Worm (Caenorhabditis elegans) whole organism, L1 larva: ENCODE results near the gene zchc-1A.

Experiments used
- C16A3.4 ChIP-seq: fragments of 150-350 bp; optimal IDR thresholded peaks from 2 replicates; lab custom pipeline; 2014; ENCODE audit warnings: missing biosample characterization, missing genetic modification characterization
- Y116A8C.19 ChIP-seq: sonication (generic microtip); optimal IDR thresholded peaks from 2 replicates; lab custom pipeline; 2016; ENCODE audit warnings: missing compliant biosample characterization, missing genetic modification characterization, borderline replicate concordance
- alr-1 ChIP-seq: fragments of 200-800 bp; sonication (Bioruptor generic); optimal IDR thresholded peaks from 2 replicates; lab custom pipeline; 2018; ENCODE audit warnings: borderline replicate concordance, mild to moderate bottlenecking, missing genetic modification characterization, missing compliant biosample characterization
- aly-2 ChIP-seq: fragments of 150-350 bp; optimal IDR thresholded peaks from 2 replicates; lab custom pipeline; 2014; ENCODE audit warnings: missing biosample characterization, missing genetic modification characterization
- blmp-1 ChIP-seq: fragments of 150-350 bp; optimal IDR thresholded peaks from 2 replicates; lab custom pipeline; 2014; ENCODE audit warnings: missing biosample characterization, missing genetic modification characterization
- ceh-8 ChIP-seq: fragments of 200-800 bp; sonication (Bioruptor generic); optimal IDR thresholded peaks from 2 replicates; lab custom pipeline; 2018; ENCODE audit warnings: mild to moderate bottlenecking, missing genetic modification characterization, moderate library complexity, missing compliant biosample characterization
- ces-1 ChIP-seq: fragments of 150-350 bp; optimal IDR thresholded peaks from 2 replicates; lab custom pipeline; 2014; ENCODE audit warnings: missing biosample characterization, missing genetic modification reagents, missing genetic modification characterization
- dsc-1 ChIP-seq: sonication (generic microtip); optimal IDR thresholded peaks from 2 replicates; lab custom pipeline; 2016; ENCODE audit warnings: mild to moderate bottlenecking, missing genetic modification characterization, missing compliant biosample characterization
- egl-13 ChIP-seq: sonication (generic microtip); optimal IDR thresholded peaks from 2 replicates; lab custom pipeline; 2016; ENCODE audit warnings: missing genotype, missing genetic modification reagents, missing genetic modification characterization, missing compliant biosample characterization
- egl-27 ChIP-seq, 2 experiments: fragments of 150-350 bp in 1 of 2; sonication (generic microtip); optimal IDR thresholded peaks; 3 replicates each; lab custom pipeline; 2017 to 2018; ENCODE audit warnings: missing biosample characterization in 2 of 2, missing genetic modification characterization in 2 of 2, missing genetic modification reagents in 2 of 2
- elt-2 ChIP-seq: sonication (generic microtip); optimal IDR thresholded peaks from 2 replicates; lab custom pipeline; 2016; ENCODE audit warnings: missing genetic modification characterization, mild to moderate bottlenecking, inconsistent platforms, missing compliant biosample characterization, missing genetic modification reagents
- elt-3 ChIP-seq, 6 experiments: fragments of 150-350 bp in 1 of 6; sonication (generic microtip); optimal IDR thresholded peaks; 2 replicates each; lab custom pipeline; 2017 to 2018; ENCODE audit warnings: missing biosample characterization in 6 of 6, missing genetic modification characterization in 6 of 6, inconsistent platforms in 1 of 6
- fkh-10 ChIP-seq: sonication (generic microtip); optimal IDR thresholded peaks from 2 replicates; lab custom pipeline; 2017; ENCODE audit warnings: missing biosample characterization, missing genetic modification reagents, missing genetic modification characterization
- fkh-8 ChIP-seq: sonication (generic microtip); optimal IDR thresholded peaks from 2 replicates; lab custom pipeline; 2016; ENCODE audit warnings: mild to moderate bottlenecking, missing genetic modification characterization, missing compliant biosample characterization
- grh-1 ChIP-seq: fragments of 200-800 bp; sonication (Bioruptor generic); IDR thresholded peaks from 2 replicates; pipeline ENCODE4 v1.3.6; 2022; ENCODE audit warnings: missing genetic modification reagents, missing genetic modification characterization, missing compliant biosample characterization
- hlh-17 ChIP-seq: fragments of 200-800 bp; sonication (Bioruptor generic); optimal IDR thresholded peaks from 2 replicates; lab custom pipeline; 2018; ENCODE audit warnings: missing genetic modification characterization, mild to moderate bottlenecking, missing compliant biosample characterization, moderate library complexity, borderline replicate concordance
- hlh-4 ChIP-seq: sonication (generic microtip); optimal IDR thresholded peaks from 2 replicates; lab custom pipeline; 2016; ENCODE audit warnings: mild to moderate bottlenecking, missing genetic modification characterization, missing compliant biosample characterization
- isw-1 ChIP-seq: fragments of 200-800 bp; sonication (Bioruptor generic); IDR thresholded peaks from 2 replicates; pipeline ENCODE4 v1.3.6; 2022; ENCODE audit warnings: missing genetic modification characterization, missing compliant biosample characterization
- jun-1 ChIP-seq: fragments of 150-350 bp; optimal IDR thresholded peaks from 2 replicates; lab custom pipeline; 2014; ENCODE audit warnings: missing biosample characterization, missing genetic modification reagents, missing genetic modification characterization
- lin-14 ChIP-seq: fragments of 200-800 bp; sonication (Bioruptor generic); optimal IDR thresholded peaks from 2 replicates; lab custom pipeline; 2018; ENCODE audit warnings: mild to moderate bottlenecking, missing genetic modification characterization, moderate library complexity, missing compliant biosample characterization
- lin-35 ChIP-seq, 2 experiments: fragments of 150-350 bp; optimal IDR thresholded peaks; 2 replicates each; lab custom pipeline; 2014; ENCODE audit warnings: missing biosample characterization in 2 of 2, missing genetic modification characterization in 2 of 2, missing genetic modification reagents in 2 of 2
- mab-9 ChIP-seq: fragments of 200-800 bp; sonication (Bioruptor generic); IDR thresholded peaks from 2 replicates; pipeline ENCODE4 v1.3.6; 2022; ENCODE audit warnings: missing genetic modification reagents, missing genetic modification characterization, missing compliant biosample characterization
- mdl-1 ChIP-seq, 2 experiments: fragments of 150-350 bp; optimal IDR thresholded peaks; 2 replicates each; lab custom pipeline; 2014 to 2017; ENCODE audit warnings: missing biosample characterization in 2 of 2, missing genetic modification characterization in 2 of 2, inconsistent platforms in 1 of 2
- nhr-12 ChIP-seq: sonication (generic microtip); optimal IDR thresholded peaks from 2 replicates; lab custom pipeline; 2017; ENCODE audit warnings: missing biosample characterization, missing genetic modification characterization
- nhr-19 ChIP-seq: fragments of 200-800 bp; sonication (Bioruptor generic); conservative IDR thresholded peaks from 2 replicates; pipeline ENCODE4 v1.3.6; 2022; ENCODE audit warnings: missing genetic modification characterization, missing compliant biosample characterization
- nhr-20 ChIP-seq: sonication (generic microtip); optimal IDR thresholded peaks from 2 replicates; lab custom pipeline; 2016; ENCODE audit warnings: mild to moderate bottlenecking, missing genetic modification characterization, missing compliant biosample characterization
- nhr-47 ChIP-seq: sonication (generic microtip); optimal IDR thresholded peaks from 2 replicates; lab custom pipeline; 2016; ENCODE audit warnings: mild to moderate bottlenecking, missing genetic modification characterization, moderate library complexity, missing compliant biosample characterization
- nhr-71 ChIP-seq: sonication (generic microtip); optimal IDR thresholded peaks from 2 replicates; lab custom pipeline; 2016; ENCODE audit warnings: mild to moderate bottlenecking, missing genetic modification characterization, moderate library complexity, missing compliant biosample characterization
- nhr-76 ChIP-seq: sonication (generic microtip); optimal IDR thresholded peaks from 2 replicates; lab custom pipeline; 2017; ENCODE audit warnings: missing biosample characterization, missing genetic modification characterization
- nhr-85 ChIP-seq: sonication (generic microtip); peaks from one replicate; lab custom pipeline; 2016; ENCODE audit warnings: missing genetic modification characterization, inconsistent platforms, missing compliant biosample characterization
- pag-3 ChIP-seq: sonication (generic microtip); optimal IDR thresholded peaks from 2 replicates; lab custom pipeline; 2017; ENCODE audit warnings: missing genetic modification characterization, mild to moderate bottlenecking, missing compliant biosample characterization, antibody characterized with exemption, borderline replicate concordance; ENCODE audit not compliant: insufficient read depth
- snpc-4 ChIP-seq: fragments of 150-350 bp; optimal IDR thresholded peaks from 2 replicates; lab custom pipeline; 2014; ENCODE audit warnings: missing biosample characterization, missing genetic modification characterization
- snu-23 ChIP-seq: sonication (generic microtip); optimal IDR thresholded peaks from 2 replicates; lab custom pipeline; 2016; ENCODE audit warnings: missing genetic modification characterization, missing compliant biosample characterization
- sox-4 ChIP-seq: sonication (generic microtip); optimal IDR thresholded peaks from 2 replicates; lab custom pipeline; 2016; ENCODE audit warnings: missing genetic modification characterization, missing compliant biosample characterization
- sptf-1 ChIP-seq: fragments of 150-350 bp; optimal IDR thresholded peaks from 2 replicates; lab custom pipeline; 2014; ENCODE audit warnings: missing biosample characterization, missing genetic modification characterization
- sup-37 ChIP-seq: fragments of 200-800 bp; sonication (Bioruptor generic); optimal IDR thresholded peaks from 2 replicates; lab custom pipeline; 2018; ENCODE audit warnings: mild to moderate bottlenecking, missing genetic modification characterization, missing compliant biosample characterization
- swsn-7 ChIP-seq: sonication (generic microtip); optimal IDR thresholded peaks from 2 replicates; lab custom pipeline; 2016; ENCODE audit warnings: missing genetic modification characterization, missing compliant biosample characterization
- tbx-2 ChIP-seq: sonication (generic microtip); optimal IDR thresholded peaks from 2 replicates; lab custom pipeline; 2016; ENCODE audit warnings: missing genetic modification characterization, missing compliant biosample characterization
- unc-130 ChIP-seq: fragments of 150-350 bp; optimal IDR thresholded peaks from 2 replicates; lab custom pipeline; 2017; ENCODE audit warnings: missing biosample characterization, missing genetic modification characterization, inconsistent platforms
- unc-62 ChIP-seq: fragments of 150-350 bp; optimal IDR thresholded peaks from 2 replicates; lab custom pipeline; 2014; ENCODE audit warnings: missing biosample characterization, missing genetic modification reagents, missing genetic modification characterization
- unc-98 ChIP-seq: fragments of 200-800 bp; sonication (Bioruptor generic); IDR thresholded peaks from 2 replicates; pipeline ENCODE4 v1.3.6; 2022; ENCODE audit warnings: missing genetic modification characterization, missing compliant biosample characterization
- vab-15 ChIP-seq: sonication (generic microtip); optimal IDR thresholded peaks from 2 replicates; lab custom pipeline; 2017; ENCODE audit warnings: missing genotype, mild to moderate bottlenecking, missing genetic modification characterization, missing compliant biosample characterization
- zip-4 ChIP-seq: fragments of 200-800 bp; sonication (Bioruptor generic); optimal IDR thresholded peaks from 2 replicates; lab custom pipeline; 2018; ENCODE audit warnings: mild to moderate bottlenecking, missing genetic modification characterization, moderate library complexity, missing compliant biosample characterization

The zchc-1A gene

DNA sequence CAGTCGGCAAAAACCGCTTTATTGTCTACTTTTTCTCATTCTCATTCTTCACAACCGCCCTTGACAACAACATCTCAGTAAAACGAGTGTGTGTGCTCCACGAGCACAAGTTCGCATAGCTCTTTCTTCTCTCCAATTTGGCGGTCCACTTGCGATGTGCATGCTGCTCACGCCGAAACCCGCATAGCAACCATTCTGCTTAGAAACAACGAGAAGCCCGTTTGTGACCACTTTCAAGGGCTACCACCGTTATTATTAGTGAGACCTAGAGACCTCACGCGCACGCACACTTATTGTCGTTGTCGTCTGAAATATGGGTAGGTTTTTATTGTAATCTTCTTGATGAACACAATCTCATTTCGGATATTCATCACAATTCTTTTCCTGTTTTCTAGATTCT is at the start of gene zchc-1A:
TSS of gene zchc-1A (plus strand) at position 114 of the 400 bp plus-strand sequence.
- peak; percentile 62 for TF ChIP-seq fkh-8 (tag; lab: Kevin White, UChicago)
- peak; percentile 3 for TF ChIP-seq nhr-71 (tag; lab: Kevin White, UChicago)
- no peak for TF ChIP-seq aly-2 (tag; lab: Kevin White, UChicago)
- no peak for TF ChIP-seq snpc-4
- no peak for TF ChIP-seq nhr-47 (tag; lab: Kevin White, UChicago)
- no peak for TF ChIP-seq jun-1 (tag; lab: Kevin White, UChicago)
- TF ChIP-seq, all 84 proteins: peak for 2

DNA sequence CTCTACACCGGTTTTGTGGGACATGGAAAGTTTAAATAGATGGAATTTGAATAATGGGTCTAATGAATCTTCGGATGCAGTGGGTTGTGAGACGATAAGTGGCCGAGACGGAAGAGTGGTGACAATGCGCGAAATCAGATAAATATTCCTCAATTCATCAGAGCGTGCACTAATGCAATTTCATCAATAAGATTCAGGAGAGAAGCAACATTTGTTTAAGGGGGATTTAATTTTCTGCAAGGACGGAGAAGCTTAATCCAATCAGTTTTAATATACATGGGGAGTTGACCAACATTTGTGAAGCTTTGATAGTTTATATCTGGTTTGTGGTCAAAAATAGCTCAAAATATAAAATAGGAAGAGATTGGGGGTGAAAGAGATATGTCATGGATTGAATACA is 44.7 kb upstream of the zchc-1A start:
- TF ChIP-seq dsc-1, result peak; percentile 15
- peak; percentile 89 for TF ChIP-seq ces-1 (GFP tag; lab: Kevin White, UChicago)
- no peak for TF ChIP-seq Y116A8C.19 (tag; lab: Kevin White, UChicago)
- peak; percentile 10 for TF ChIP-seq nhr-85 (tag; lab: Kevin White, UChicago)
- TF ChIP-seq elt-2 (tag; lab: Kevin White, UChicago), result no peak
- TF ChIP-seq blmp-1 (tag; lab: Kevin White, UChicago), result no peak
- peak; percentile 55 for TF ChIP-seq lin-14 (GFP tag; lab: Kevin White, UChicago)
- TF ChIP-seq lin-35 (GFP tag; optimal IDR thresholded peaks at IDR 0.05; lab: Kevin White, UChicago), result no peak
- peak; percentile 10 for TF ChIP-seq nhr-47 (tag; lab: Kevin White, UChicago)
- TF ChIP-seq isw-1 (GFP tag; lab: Robert Waterston, UW), result no peak
- TF ChIP-seq vab-15 (tag; lab: Kevin White, UChicago), result no peak
- TF ChIP-seq ceh-8 (GFP tag; lab: Kevin White, UChicago), result no peak
- peak; percentile 43 for TF ChIP-seq egl-13 (tag; lab: Kevin White, UChicago)
- TF ChIP-seq nhr-71 (tag; lab: Kevin White, UChicago), result peak; percentile 4
- no peak for TF ChIP-seq swsn-7 (tag; lab: Kevin White, UChicago)

DNA sequence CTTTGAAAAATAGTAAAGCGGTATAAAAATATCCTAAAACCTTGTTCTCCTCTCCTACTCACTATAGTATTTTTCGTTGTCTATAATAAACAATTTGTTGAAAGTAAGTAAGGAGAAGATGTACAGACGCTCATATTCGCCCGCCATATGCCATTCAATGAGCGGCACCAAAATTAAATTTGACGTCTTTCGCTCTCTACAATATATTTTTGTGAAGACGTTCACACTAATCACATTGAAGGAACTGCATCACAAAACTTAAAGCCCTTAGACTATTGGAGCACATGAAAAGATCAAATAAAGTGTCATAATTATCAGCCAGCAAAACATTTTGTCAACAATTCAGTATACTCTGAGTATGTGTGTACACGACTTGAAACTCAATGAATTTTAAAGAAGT is 42.4 kb upstream of the zchc-1A start:
- TF ChIP-seq egl-27 (tag; optimal IDR thresholded peaks at IDR 0.05; lab: Kevin White, UChicago), result no peak
- TF ChIP-seq pag-3 (tag; lab: Kevin White, UChicago), result no peak

DNA sequence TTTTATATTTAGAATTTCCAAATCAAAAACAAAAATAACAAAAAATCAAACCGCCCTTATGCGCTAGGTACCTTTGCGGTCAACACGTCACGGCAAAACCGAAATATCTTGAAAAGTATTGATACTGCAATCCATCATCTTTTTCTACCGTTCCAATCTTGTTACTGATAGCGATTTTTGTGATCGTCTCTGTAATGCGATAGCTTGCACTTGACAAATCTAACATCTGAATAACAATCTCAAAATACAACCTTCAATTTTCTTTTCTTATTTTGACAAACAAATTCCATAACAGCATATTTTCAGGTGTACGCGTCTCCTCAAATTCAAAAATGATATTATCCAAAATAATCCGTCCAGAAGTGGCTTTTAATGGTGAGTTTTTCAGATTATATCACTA is 40.2 kb upstream of the zchc-1A start, which contains the start of gene tbc-7:
TSS of gene tbc-7 (plus strand) at position 301 of the 400 bp plus-strand sequence.
- TF ChIP-seq swsn-7 (tag; lab: Kevin White, UChicago), result no peak
- TF ChIP-seq sox-4 (tag; lab: Kevin White, UChicago), result no peak
- TF ChIP-seq alr-1, result no peak
- no peak for TF ChIP-seq sup-37 (GFP tag; lab: Kevin White, UChicago)
- TF ChIP-seq unc-98 (GFP tag; lab: Robert Waterston, UW), result no peak
- TF ChIP-seq fkh-10 (GFP tag; lab: Kevin White, UChicago), result no peak
- no peak for TF ChIP-seq zip-4 (GFP tag; lab: Kevin White, UChicago)
- TF ChIP-seq mab-9 (GFP tag; lab: Robert Waterston, UW), result no peak
- no peak for TF ChIP-seq elt-3 (tag; optimal IDR thresholded peaks at IDR 0.05; lab: Kevin White, UChicago)
- TF ChIP-seq unc-62 (GFP tag; lab: Kevin White, UChicago), result no peak
- TF ChIP-seq Y116A8C.19 (tag; lab: Kevin White, UChicago), result no peak
- TF ChIP-seq sptf-1 (tag; lab: Kevin White, UChicago), result no peak
- no peak for TF ChIP-seq lin-14 (GFP tag; lab: Kevin White, UChicago)
- no peak for TF ChIP-seq hlh-17

DNA sequence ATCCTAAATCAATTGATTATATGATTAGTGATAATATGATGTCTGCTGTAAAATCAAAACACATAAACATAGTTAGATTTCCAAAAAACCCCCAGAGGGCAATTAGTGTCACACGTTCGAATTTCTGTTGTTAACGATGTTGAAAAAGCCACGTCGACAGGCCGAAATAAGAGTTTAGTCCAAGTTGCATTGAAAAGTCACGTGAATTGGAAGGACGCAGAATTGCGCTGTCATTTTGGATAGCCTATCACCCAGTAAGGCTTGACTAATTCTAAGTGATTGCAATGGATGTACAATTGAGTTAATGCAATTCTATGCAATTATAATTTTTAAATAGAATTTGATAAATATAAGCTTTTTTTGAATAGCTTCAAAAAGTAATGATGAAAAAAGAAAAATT is 38.6 kb upstream of the zchc-1A start:
- TF ChIP-seq C16A3.4 (no peak), lin-14 (GFP tag; lab: Kevin White, UChicago) (peak; percentile 48), blmp-1 (tag; lab: Kevin White, UChicago) (peak; percentile 45), nhr-19 (peak; percentile 19), nhr-12 (no peak), mdl-1 (tag; optimal IDR thresholded peaks at IDR 0.05; lab: Kevin White, UChicago) (peak in 1 of 2 experiments; percentile 15), unc-130 (tag; lab: Kevin White, UChicago) (peak; percentile 24), grh-1 (0 out of 2 replicates have a peak, but pooled peaks have one; percentile 15), nhr-85 (tag; lab: Kevin White, UChicago) (peak; percentile 87), nhr-76 (tag; lab: Kevin White, UChicago) (no peak), nhr-71 (tag; lab: Kevin White, UChicago) (peak; percentile 39), hlh-4 (tag; lab: Kevin White, UChicago) (no peak), tbx-2 (tag; lab: Kevin White, UChicago) (peak; percentile 19), elt-3 (tag; optimal IDR thresholded peaks at IDR 0.05; lab: Kevin White, UChicago) (peak in 2 of 6 experiments; percentile 14 to 83), nhr-20 (peak; percentile 80), snu-23 (GFP tag; lab: Kevin White, UChicago) (peak; percentile 50)
